Fruit fly (Drosophila melanogaster) whole organism, wandering third instar larva: Measurements from ENCODE around the gene rost.
A peak's percentile ranks its signal among the peaks of the same experiment; 100 is the strongest.

Experiments
- Abd-B ChIP-seq: fragments of >200 bp; optimal IDR thresholded peaks from 2 replicates; lab custom pipeline; 2017; ENCODE audit warnings: missing biosample characterization, missing genetic modification characterization
- CG32264 ChIP-seq: fragments of 200-800 bp; sonication (Bioruptor generic); optimal IDR thresholded peaks from 2 replicates; lab custom pipeline; 2016; ENCODE audit warnings: missing biosample characterization, missing genetic modification characterization
- CG9705 ChIP-seq: fragments of 200-800 bp; sonication (Bioruptor generic); optimal IDR thresholded peaks from 2 replicates; lab custom pipeline; 2018; ENCODE audit warnings: missing biosample characterization, mild to moderate bottlenecking, missing genetic modification characterization
- CrebA ChIP-seq: fragments of 200-800 bp; sonication (Bioruptor generic); optimal IDR thresholded peaks from 2 replicates; lab custom pipeline; 2016; ENCODE audit warnings: missing biosample characterization, mild to moderate bottlenecking, missing genetic modification characterization, borderline replicate concordance
- Dfd ChIP-seq: fragments of >200 bp; optimal IDR thresholded peaks from 2 replicates; lab custom pipeline; 2017; ENCODE audit warnings: missing biosample characterization, missing genetic modification characterization
- Dif ChIP-seq: fragments of 200-275, 200-300 bp; sonication (Bioruptor generic); optimal IDR thresholded peaks from 2 replicates; lab custom pipeline; 2018; ENCODE audit warnings: missing biosample characterization, missing genetic modification characterization; ENCODE audit not compliant: partially characterized antibody
- GATAd ChIP-seq: sonication (Bioruptor generic); optimal IDR thresholded peaks from 2 replicates; lab custom pipeline; 2016; ENCODE audit warnings: missing biosample characterization, missing genetic modification characterization
- HLH106 ChIP-seq: fragments of 200-800 bp; optimal IDR thresholded peaks from 3 replicates; lab custom pipeline; 2019; ENCODE audit warnings: missing biosample characterization, mild to moderate bottlenecking, missing genetic modification characterization, moderate library complexity
- Hnf4 ChIP-seq: fragments of 200-800 bp; sonication (Bioruptor generic); optimal IDR thresholded peaks from 2 replicates; lab custom pipeline; 2016; ENCODE audit warnings: missing biosample characterization, mild to moderate bottlenecking, missing genetic modification characterization
- Hr78 ChIP-seq: fragments of >200 bp; optimal IDR thresholded peaks from 2 replicates; lab custom pipeline; 2017; ENCODE audit warnings: missing biosample characterization, missing genetic modification characterization
- Hr83 ChIP-seq: fragments of 200-300 bp; sonication (Bioruptor generic); optimal IDR thresholded peaks from 2 replicates; lab custom pipeline; 2016; ENCODE audit warnings: missing biosample characterization, mild to moderate bottlenecking, missing genetic modification characterization, moderate library complexity; ENCODE audit not compliant: poor library complexity, severe bottlenecking
- Jra ChIP-seq: sonication (Bioruptor generic); optimal IDR thresholded peaks from 2 replicates; lab custom pipeline; 2016; ENCODE audit warnings: missing biosample characterization, missing genetic modification characterization
- Mio ChIP-seq: sonication (Bioruptor generic); optimal IDR thresholded peaks from 2 replicates; lab custom pipeline; 2016; ENCODE audit warnings: missing biosample characterization, missing genetic modification characterization
- Myc ChIP-seq: fragments of >200 bp; optimal IDR thresholded peaks from 2 replicates; lab custom pipeline; 2017
- N ChIP-seq: fragments of >200 bp; optimal IDR thresholded peaks from 2 replicates; lab custom pipeline; 2018; ENCODE audit warnings: missing biosample characterization, missing external identifiers, missing genetic modification characterization
- OdsH ChIP-seq: fragments of 200-800 bp; sonication (Bioruptor generic); optimal IDR thresholded peaks from 2 replicates; lab custom pipeline; 2016; ENCODE audit warnings: missing biosample characterization, mild to moderate bottlenecking, missing genetic modification characterization
- Rel ChIP-seq, 2 experiments: fragments of 200-800 bp; sonication (Bioruptor generic) in 1 of 2; optimal IDR thresholded peaks; 2 replicates in 1 of 2; 3 replicates in 1 of 2; lab custom pipeline; 2016 to 2019; ENCODE audit warnings: mild to moderate bottlenecking in 2 of 2, missing biosample characterization in 2 of 2, missing genetic modification characterization in 2 of 2, moderate library complexity in 1 of 2
- Sp1 ChIP-seq: fragments of 200-800 bp; sonication (Bioruptor generic); optimal IDR thresholded peaks from 3 replicates; lab custom pipeline; 2019; ENCODE audit warnings: missing biosample characterization, mild to moderate bottlenecking, missing genetic modification characterization, moderate library complexity
- Vsx2 ChIP-seq: fragments of 200-300, 225-300 bp; sonication (Bioruptor generic); optimal IDR thresholded peaks from 2 replicates; lab custom pipeline; 2018; ENCODE audit warnings: missing biosample characterization, missing genetic modification characterization; ENCODE audit not compliant: partially characterized antibody
- br ChIP-seq: fragments of 200-800 bp; sonication (Bioruptor generic); optimal IDR thresholded peaks from 2 replicates; lab custom pipeline; 2016; ENCODE audit warnings: missing biosample characterization, missing genetic modification characterization
- brk ChIP-seq: fragments of 200-800 bp; sonication (Bioruptor generic); optimal IDR thresholded peaks from 2 replicates; lab custom pipeline; 2016; ENCODE audit warnings: missing biosample characterization, mild to moderate bottlenecking, missing genetic modification characterization
- dl ChIP-seq, 2 experiments: fragments of 175-275, 200-275 bp in 1 of 2; fragments of 200-275 bp in 1 of 2; sonication (Bioruptor generic); optimal IDR thresholded peaks; lab custom pipeline; 2018; ENCODE audit warnings: mild to moderate bottlenecking in 2 of 2, missing biosample characterization in 2 of 2, missing genetic modification characterization in 2 of 2, moderate library complexity in 2 of 2; ENCODE audit not compliant: partially characterized antibody in 2 of 2, insufficient read depth in 1 of 2
- dmrt93B ChIP-seq: fragments of 200-800 bp; sonication (Bioruptor generic); optimal IDR thresholded peaks from 2 replicates; lab custom pipeline; 2018; ENCODE audit warnings: missing biosample characterization, mild to moderate bottlenecking, missing genetic modification characterization
- dsf ChIP-seq: sonication (Bioruptor generic); optimal IDR thresholded peaks from 2 replicates; lab custom pipeline; 2016; ENCODE audit warnings: missing biosample characterization, missing genetic modification characterization, borderline replicate concordance
- ey ChIP-seq: fragments of 200-800 bp; sonication (Bioruptor generic); optimal IDR thresholded peaks from 2 replicates; lab custom pipeline; 2016; ENCODE audit warnings: missing biosample characterization, missing genetic modification characterization
- foxo ChIP-seq, 2 experiments: fragments of 200-800 bp; sonication (Bioruptor generic); optimal IDR thresholded peaks; 2 replicates in 1 of 2; 3 replicates in 1 of 2; lab custom pipeline; 2016 to 2017; ENCODE audit warnings: missing biosample characterization in 2 of 2, missing genetic modification characterization in 2 of 2
- fru ChIP-seq: fragments of 200-800 bp; sonication (Bioruptor generic); optimal IDR thresholded peaks from 3 replicates; lab custom pipeline; 2016; ENCODE audit warnings: missing biosample characterization, mild to moderate bottlenecking, missing genetic modification characterization
- h ChIP-seq: fragments of 200-800 bp; sonication (Bioruptor generic); optimal IDR thresholded peaks from 3 replicates; lab custom pipeline; 2016; ENCODE audit warnings: missing biosample characterization, mild to moderate bottlenecking, missing genetic modification characterization
- jim ChIP-seq: fragments of 175-275, 200-325 bp; sonication (Bioruptor generic); optimal IDR thresholded peaks from 2 replicates; lab custom pipeline; 2016; ENCODE audit warnings: missing biosample characterization, mild to moderate bottlenecking, missing genetic modification characterization
- lola ChIP-seq: fragments of >200 bp; optimal IDR thresholded peaks from 2 replicates; lab custom pipeline; 2017; ENCODE audit warnings: missing biosample characterization, missing genetic modification characterization
- pan ChIP-seq: fragments of >200 bp; optimal IDR thresholded peaks from 2 replicates; lab custom pipeline; 2017
- psq ChIP-seq: fragments of 200-800 bp; sonication (Bioruptor generic); optimal IDR thresholded peaks from 3 replicates; lab custom pipeline; 2017; ENCODE audit warnings: missing biosample characterization, mild to moderate bottlenecking, missing genetic modification characterization, moderate library complexity
- rgr ChIP-seq: fragments of 200-800 bp; sonication (Bioruptor generic); optimal IDR thresholded peaks from 3 replicates; lab custom pipeline; 2016; ENCODE audit warnings: missing biosample characterization, mild to moderate bottlenecking, missing genetic modification characterization
- sage ChIP-seq: fragments of 200-800 bp; sonication (Bioruptor generic); optimal IDR thresholded peaks from 2 replicates; lab custom pipeline; 2016; ENCODE audit warnings: missing biosample characterization, mild to moderate bottlenecking, missing genetic modification characterization
- sv ChIP-seq: fragments of 200-800 bp; sonication (Bioruptor generic); optimal IDR thresholded peaks from 3 replicates; lab custom pipeline; 2016; ENCODE audit warnings: missing biosample characterization, missing genetic modification characterization
- tai ChIP-seq: sonication (Bioruptor generic); optimal IDR thresholded peaks from 2 replicates; lab custom pipeline; 2016; ENCODE audit warnings: missing biosample characterization, missing genetic modification characterization
- usp ChIP-seq: fragments of >200 bp; optimal IDR thresholded peaks from 2 replicates; lab custom pipeline; 2017; ENCODE audit warnings: missing biosample characterization, missing genetic modification characterization
- woc ChIP-seq: sonication (Bioruptor generic); optimal IDR thresholded peaks from 2 replicates; lab custom pipeline; 2016; ENCODE audit warnings: missing biosample characterization, mild to moderate bottlenecking, missing genetic modification characterization

rost gene

DNA sequence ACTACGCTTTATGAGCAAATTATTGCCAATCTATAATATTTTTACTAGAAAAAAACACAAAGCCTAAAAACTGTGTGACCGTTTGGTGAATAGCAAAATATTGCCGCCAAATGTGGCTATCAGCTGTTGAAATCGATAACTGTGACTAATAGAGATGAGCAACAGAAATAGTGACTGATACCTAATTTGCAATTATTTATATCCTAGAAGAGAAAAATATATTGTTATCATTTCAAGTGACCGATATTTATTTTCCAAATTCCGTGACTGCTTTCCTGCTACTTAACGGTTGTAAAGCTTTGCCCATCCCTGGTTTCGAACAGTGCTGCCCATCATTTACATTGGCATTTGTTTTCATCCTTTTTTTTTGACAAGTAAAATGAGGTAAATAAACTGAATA is 7.9 kb upstream of the rost start, which contains the start of the genes alien and CG18661:
Gene alien, minus strand, starts transcription at position 95 of the 400 bp plus-strand sequence.
Gene CG18661, plus strand, starts transcription at position 321 of the 400 bp plus-strand sequence.
- TF ChIP-seq Mio (GFP tag; lab: Kevin White, UChicago) (no peak), foxo (GFP tag; optimal IDR thresholded peaks at IDR 0.05; lab: Kevin White, UChicago) (peak; percentile 7 to 94), dmrt93B (GFP tag; lab: Kevin White, UChicago) (peak; percentile 70), sage (GFP tag; lab: Kevin White, UChicago) (no peak), br (GFP tag; lab: Kevin White, UChicago) (peak; percentile 44), Jra (GFP tag; lab: Kevin White, UChicago) (peak; percentile 66), dsf (GFP tag; lab: Kevin White, UChicago) (peak; percentile 20), Hr78 (no peak), fru (GFP tag; lab: Kevin White, UChicago) (peak; percentile 91), rgr (peak; percentile 62), CrebA (no peak), Dif (GFP tag; lab: Kevin White, UChicago) (no peak), Hr83 (GFP tag; lab: Kevin White, UChicago) (peak; percentile 53), jim (no peak), HLH106 (tag; lab: Kevin White, UChicago) (peak; percentile 78), Sp1 (peak; percentile 60), psq (peak; percentile 73), N (GFP tag; lab: Kevin White, UChicago) (no peak), dl (GFP tag; optimal IDR thresholded peaks at IDR 0.05; lab: Kevin White, UChicago; ENCODE audit: insufficient read depth in 1 of 2, partially characterized antibody in 2 of 2) (no peak), Hnf4 (GFP tag; lab: Kevin White, UChicago) (peak; percentile 82), Vsx2 (GFP tag; lab: Kevin White, UChicago) (no peak), CG32264 (no peak), Rel (GFP tag; optimal IDR thresholded peaks at IDR 0.05; lab: Kevin White, UChicago) (no peak), Rel (tag; optimal IDR thresholded peaks at IDR 0.05; lab: Kevin White, UChicago) (no peak), Dfd (GFP tag; lab: Kevin White, UChicago) (no peak), GATAd (GFP tag; lab: Kevin White, UChicago) (peak; percentile 75), h (GFP tag; lab: Kevin White, UChicago) (peak; percentile 56), lola (no peak), tai (GFP tag; lab: Kevin White, UChicago) (peak; percentile 83), Myc (peak; percentile 15), CG9705 (GFP tag; lab: Kevin White, UChicago) (peak; percentile 56), woc (GFP tag; lab: Kevin White, UChicago) (peak; percentile 73), usp (no peak), sv (peak; percentile 75), OdsH (GFP tag; lab: Kevin White, UChicago) (peak; percentile 51), Abd-B (GFP tag; lab: Kevin White, UChicago) (no peak), pan (lab: Kevin White, UChicago) (no peak), ey (GFP tag; lab: Kevin White, UChicago) (peak; percentile 94), brk (GFP tag; lab: Kevin White, UChicago) (peak; percentile 84)

DNA sequence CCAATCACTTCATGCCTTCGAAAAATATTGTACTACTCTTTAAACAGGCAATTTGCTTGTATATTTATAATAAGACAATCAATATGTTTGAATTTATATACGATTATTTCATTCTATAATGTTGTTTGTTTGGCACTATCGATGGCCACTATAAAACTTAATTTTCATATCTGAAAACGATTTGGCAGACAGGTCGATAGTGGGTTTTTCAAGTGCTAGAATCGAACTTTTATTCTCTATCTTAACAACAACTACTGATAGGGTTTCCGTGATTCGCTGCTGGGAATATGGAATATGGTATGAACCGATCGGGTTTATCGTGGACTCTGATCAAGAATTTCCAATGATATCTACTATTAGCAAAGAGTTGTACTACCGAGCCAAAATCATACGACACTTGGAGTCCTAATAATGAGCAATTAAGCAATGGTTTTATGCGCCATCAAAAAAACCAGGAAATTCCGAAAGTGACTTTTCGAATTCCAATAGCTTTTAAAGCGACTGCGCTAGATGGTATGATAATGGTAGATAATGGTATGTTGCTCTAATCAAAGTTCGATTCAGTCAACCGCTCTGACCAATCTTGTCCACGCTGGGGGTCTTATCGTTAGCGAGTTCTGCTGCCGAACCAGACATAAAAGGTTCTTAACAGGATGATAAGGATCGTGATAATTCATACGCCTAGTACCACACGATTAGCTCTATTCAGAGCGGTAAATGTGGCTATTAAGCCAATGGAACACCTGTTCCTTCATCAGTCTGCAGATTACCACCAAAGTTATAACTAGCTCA is 4.5 kb upstream of the rost start, which contains the start of gene CG17906:
Gene CG17906, plus strand, starts transcription at position 742 of the 792 bp plus-strand sequence.
- TF ChIP-seq lola, result no peak
- no peak for TF ChIP-seq Dfd (GFP tag; lab: Kevin White, UChicago)
- no peak for TF ChIP-seq tai (GFP tag; lab: Kevin White, UChicago)
- TF ChIP-seq CG9705 (GFP tag; lab: Kevin White, UChicago), result no peak
- TF ChIP-seq dl (GFP tag; optimal IDR thresholded peaks at IDR 0.05; lab: Kevin White, UChicago; ENCODE audit: insufficient read depth in 1 of 2, partially characterized antibody in 2 of 2), result no peak
- no peak for TF ChIP-seq GATAd (GFP tag; lab: Kevin White, UChicago)
- no peak for TF ChIP-seq usp
- no peak for TF ChIP-seq N (GFP tag; lab: Kevin White, UChicago)
- TF ChIP-seq Hr83 (GFP tag; lab: Kevin White, UChicago), result no peak
- TF ChIP-seq rgr, result no peak
- TF ChIP-seq dsf (GFP tag; lab: Kevin White, UChicago), result no peak
- TF ChIP-seq Rel (GFP tag; optimal IDR thresholded peaks at IDR 0.05; lab: Kevin White, UChicago), result no peak
- no peak for TF ChIP-seq Rel (tag; optimal IDR thresholded peaks at IDR 0.05; lab: Kevin White, UChicago)
- TF ChIP-seq fru (GFP tag; lab: Kevin White, UChicago), result no peak
- no peak for TF ChIP-seq CrebA
- no peak for TF ChIP-seq sv
- no peak for TF ChIP-seq OdsH (GFP tag; lab: Kevin White, UChicago)
- no peak for TF ChIP-seq jim
